Worm (Caenorhabditis elegans) whole organism, young adult: ENCODE measurements around the gene hecw-1.
A peak's percentile ranks its signal among the peaks of the same experiment; 100 is the strongest.

Source experiments
- B0261.1 ChIP-seq: sonication (generic microtip); optimal IDR thresholded peaks from 2 replicates; lab custom pipeline; 2016; ENCODE audit warnings: mild to moderate bottlenecking, missing genetic modification characterization, moderate library complexity, missing compliant biosample characterization
- D2030.7 ChIP-seq: fragments of 200-800 bp; sonication (Bioruptor generic); IDR thresholded peaks from 2 replicates; pipeline ENCODE4 v1.3.6; 2022; ENCODE audit warnings: missing genetic modification reagents, missing genetic modification characterization, missing compliant biosample characterization
- F22D6.2 ChIP-seq: sonication (generic microtip); optimal IDR thresholded peaks from 2 replicates; lab custom pipeline; 2016; ENCODE audit warnings: mild to moderate bottlenecking, missing genetic modification characterization, missing compliant biosample characterization
- F33H1.4 ChIP-seq: fragments of 200-800 bp; sonication (Bioruptor generic); IDR thresholded peaks from 2 replicates; pipeline ENCODE4 v1.3.6; 2022; ENCODE audit warnings: missing genetic modification reagents, missing genetic modification characterization, missing compliant biosample characterization
- F39B2.1 ChIP-seq: fragments of 200-800 bp; sonication (Bioruptor generic); IDR thresholded peaks from 2 replicates; pipeline ENCODE4 v1.3.6; 2022; ENCODE audit warnings: missing genetic modification reagents, missing genetic modification characterization, missing compliant biosample characterization
- F52B5.7 ChIP-seq: sonication (generic microtip); optimal IDR thresholded peaks from 2 replicates; lab custom pipeline; 2016; ENCODE audit warnings: mild to moderate bottlenecking, missing genetic modification characterization, missing compliant biosample characterization
- T07F8.4 ChIP-seq: sonication (generic microtip); optimal IDR thresholded peaks from 2 replicates; lab custom pipeline; 2016; ENCODE audit warnings: mild to moderate bottlenecking, missing genetic modification characterization, moderate library complexity, missing compliant biosample characterization
- Y53G8AR.9 ChIP-seq: fragments of 200-800 bp; sonication (Bioruptor generic); conservative IDR thresholded peaks from 2 replicates; pipeline ENCODE4 v1.3.6; 2022; ENCODE audit warnings: missing genetic modification reagents, missing genetic modification characterization, missing compliant biosample characterization
- Y79H2A.3 ChIP-seq: fragments of 200-800 bp; sonication (Bioruptor generic); conservative IDR thresholded peaks from 2 replicates; pipeline ENCODE4 v1.3.6; 2022; ENCODE audit warnings: missing genetic modification reagents, missing genetic modification characterization, missing compliant biosample characterization
- aptf-3 ChIP-seq: fragments of 200-800 bp; sonication (Bioruptor generic); IDR thresholded peaks from 2 replicates; pipeline ENCODE4 v1.3.6; 2022; ENCODE audit warnings: missing genetic modification characterization, missing compliant biosample characterization
- attf-3 ChIP-seq: fragments of 200-800 bp; sonication (Bioruptor generic); conservative IDR thresholded peaks from 2 replicates; pipeline ENCODE4 v1.3.6; 2022; ENCODE audit warnings: missing genetic modification reagents, missing genetic modification characterization, missing compliant biosample characterization
- attf-6 ChIP-seq: fragments of 200-800 bp; sonication (Bioruptor generic); IDR thresholded peaks from 2 replicates; pipeline ENCODE4 v1.3.6; 2022; ENCODE audit warnings: missing genetic modification reagents, missing genetic modification characterization, missing compliant biosample characterization
- bed-1 ChIP-seq: fragments of 200-800 bp; sonication (Bioruptor generic); IDR thresholded peaks from 2 replicates; pipeline ENCODE4 v1.3.6; 2022; ENCODE audit warnings: missing genetic modification reagents, missing genetic modification characterization, missing compliant biosample characterization
- bed-2 ChIP-seq: fragments of 200-800 bp; sonication (Bioruptor generic); IDR thresholded peaks from 2 replicates; pipeline ENCODE4 v1.3.6; 2022; ENCODE audit warnings: missing genetic modification reagents, missing genetic modification characterization, missing compliant biosample characterization
- ccch-3 ChIP-seq: fragments of 200-800 bp; sonication (Bioruptor generic); optimal IDR thresholded peaks from 2 replicates; lab custom pipeline; 2018; ENCODE audit warnings: mild to moderate bottlenecking, missing genetic modification characterization, missing compliant biosample characterization
- cebp-1 ChIP-seq, 2 experiments: fragments of 200-800 bp in 1 of 2; sonication (Bioruptor generic) in 1 of 2; sonication (generic microtip) in 1 of 2; IDR thresholded peaks in 1 of 2; optimal IDR thresholded peaks in 1 of 2; 2 replicates each; pipeline versions ENCODE4 v1.3.6 to Lab custom; 2017 to 2022; ENCODE audit warnings: missing compliant biosample characterization in 2 of 2, missing genetic modification characterization in 2 of 2, mild to moderate bottlenecking in 1 of 2, missing genetic modification reagents in 1 of 2, moderate library complexity in 1 of 2
- cebp-2 ChIP-seq: fragments of 200-800 bp; sonication (Bioruptor generic); IDR thresholded peaks from 2 replicates; pipeline ENCODE4 v1.3.6; 2022; ENCODE audit warnings: missing genetic modification characterization, missing compliant biosample characterization
- ceh-40 ChIP-seq: fragments of 200-800 bp; sonication (Bioruptor generic); IDR thresholded peaks from 2 replicates; pipeline ENCODE4 v1.3.6; 2022; ENCODE audit warnings: missing genetic modification characterization, missing compliant biosample characterization
- chd-7 ChIP-seq: sonication (generic microtip); optimal IDR thresholded peaks from 2 replicates; lab custom pipeline; 2016; ENCODE audit warnings: mild to moderate bottlenecking, missing genetic modification characterization, moderate library complexity, missing compliant biosample characterization
- dox-1 ChIP-seq: fragments of 200-800 bp; sonication (Bioruptor generic); IDR thresholded peaks from 2 replicates; pipeline ENCODE4 v1.3.6; 2022; ENCODE audit warnings: missing genetic modification reagents, missing genetic modification characterization, missing compliant biosample characterization
- dpl-1 ChIP-seq: fragments of 150-350 bp; optimal IDR thresholded peaks from 2 replicates; lab custom pipeline; 2014; ENCODE audit warnings: missing biosample characterization, missing genetic modification reagents, missing genetic modification characterization
- egl-18 ChIP-seq: fragments of 200-800 bp; sonication (Bioruptor generic); IDR thresholded peaks from 2 replicates; pipeline ENCODE4 v1.3.6; 2022; ENCODE audit warnings: missing genetic modification reagents, missing genetic modification characterization, missing compliant biosample characterization
- egl-44 ChIP-seq: fragments of 200-800 bp; sonication (Bioruptor generic); IDR thresholded peaks from 2 replicates; pipeline ENCODE4 v1.3.6; 2022; ENCODE audit warnings: missing genetic modification reagents, missing genetic modification characterization, missing compliant biosample characterization
- hrde-1 ChIP-seq: sonication (generic microtip); optimal IDR thresholded peaks from 2 replicates; lab custom pipeline; 2016; ENCODE audit warnings: missing genetic modification characterization, mild to moderate bottlenecking, missing compliant biosample characterization, moderate library complexity, missing genotype, missing genetic modification reagents, borderline replicate concordance
- lin-26 ChIP-seq: fragments of 200-800 bp; sonication (Bioruptor generic); IDR thresholded peaks from 2 replicates; pipeline ENCODE4 v1.3.6; 2022; ENCODE audit warnings: missing genetic modification reagents, missing genetic modification characterization, missing compliant biosample characterization
- lin-35 ChIP-seq, 3 experiments: fragments of 150-350 bp in 2 of 3; sonication (generic microtip) in 1 of 3; optimal IDR thresholded peaks; 2 replicates each; lab custom pipeline; 2014 to 2018; ENCODE audit warnings: missing biosample characterization in 3 of 3, missing genetic modification characterization in 3 of 3, missing genetic modification reagents in 3 of 3
- lir-1 ChIP-seq: fragments of 200-800 bp; sonication (Bioruptor generic); conservative IDR thresholded peaks from 2 replicates; pipeline ENCODE4 v1.3.6; 2022; ENCODE audit warnings: missing genetic modification reagents, missing genetic modification characterization, missing compliant biosample characterization
- lsl-1 ChIP-seq: fragments of 200-800 bp; sonication (Bioruptor generic); optimal IDR thresholded peaks from 2 replicates; lab custom pipeline; 2018; ENCODE audit warnings: mild to moderate bottlenecking, missing genetic modification characterization, moderate library complexity, missing compliant biosample characterization
- madf-6 ChIP-seq: fragments of 200-800 bp; sonication (Bioruptor generic); IDR thresholded peaks from 2 replicates; pipeline ENCODE4 v1.3.6; 2022; ENCODE audit warnings: missing genetic modification reagents, missing genetic modification characterization, missing compliant biosample characterization
- mel-28 ChIP-seq: sonication (generic microtip); optimal IDR thresholded peaks from 2 replicates; lab custom pipeline; 2016; ENCODE audit warnings: borderline replicate concordance, mild to moderate bottlenecking, missing genetic modification characterization, missing compliant biosample characterization
- mes-4 ChIP-seq: sonication (generic microtip); optimal IDR thresholded peaks from 2 replicates; lab custom pipeline; 2016; ENCODE audit warnings: missing genotype, missing genetic modification characterization, missing compliant biosample characterization
- nfya-2 ChIP-seq: fragments of 200-800 bp; sonication (Bioruptor generic); IDR thresholded peaks from 2 replicates; pipeline ENCODE4 v1.3.6; 2022; ENCODE audit warnings: missing genetic modification reagents, missing genetic modification characterization, missing compliant biosample characterization
- nhr-90 ChIP-seq: sonication (generic microtip); optimal IDR thresholded peaks from 2 replicates; lab custom pipeline; 2016; ENCODE audit warnings: missing genotype, mild to moderate bottlenecking, missing genetic modification characterization, missing compliant biosample characterization
- pbrm-1 ChIP-seq: fragments of 200-800 bp; sonication (Bioruptor generic); IDR thresholded peaks from 2 replicates; pipeline ENCODE4 v1.3.6; 2022; ENCODE audit warnings: missing genetic modification reagents, missing genetic modification characterization, missing compliant biosample characterization
- pha-4 ChIP-seq: fragments of 150-350 bp; sonication (generic microtip); optimal IDR thresholded peaks from 2 replicates; lab custom pipeline; 2014; ENCODE audit warnings: missing biosample characterization, missing genetic modification reagents, missing genetic modification characterization
- rcor-1 ChIP-seq: fragments of 200-800 bp; sonication (Bioruptor generic); IDR thresholded peaks from 2 replicates; pipeline ENCODE4 v1.3.6; 2022; ENCODE audit warnings: missing genetic modification reagents, missing genetic modification characterization, missing compliant biosample characterization
- sdz-38 ChIP-seq: sonication (generic microtip); optimal IDR thresholded peaks from 2 replicates; lab custom pipeline; 2016; ENCODE audit warnings: missing genotype, missing genetic modification characterization, missing compliant biosample characterization
- snpc-1.1 ChIP-seq: sonication (generic microtip); optimal IDR thresholded peaks from 2 replicates; lab custom pipeline; 2017; ENCODE audit warnings: missing genetic modification characterization, mild to moderate bottlenecking, missing compliant biosample characterization, antibody characterized with exemption, moderate library complexity, missing genotype, missing genetic modification reagents; ENCODE audit not compliant: insufficient read depth
- snpc-3.4 ChIP-seq: sonication (generic microtip); optimal IDR thresholded peaks from 2 replicates; lab custom pipeline; 2017; ENCODE audit warnings: missing genetic modification characterization, mild to moderate bottlenecking, missing compliant biosample characterization, antibody characterized with exemption, moderate library complexity, missing genotype, missing genetic modification reagents
- somi-1 ChIP-seq: fragments of 200-800 bp; sonication (Bioruptor generic); optimal IDR thresholded peaks from 2 replicates; lab custom pipeline; 2018; ENCODE audit warnings: mild to moderate bottlenecking, missing genetic modification characterization, missing compliant biosample characterization
- unc-130 ChIP-seq: sonication (generic microtip); optimal IDR thresholded peaks from 2 replicates; lab custom pipeline; 2016; ENCODE audit warnings: missing genetic modification reagents, missing genetic modification characterization, missing compliant biosample characterization
- xnd-1 ChIP-seq: sonication (generic microtip); optimal IDR thresholded peaks from 2 replicates; lab custom pipeline; 2016; ENCODE audit warnings: missing genotype, missing genetic modification reagents, missing genetic modification characterization, missing compliant biosample characterization
- zfh-2 ChIP-seq: fragments of 200-800 bp; sonication (Bioruptor generic); conservative IDR thresholded peaks from 2 replicates; pipeline ENCODE4 v1.3.6; 2022; ENCODE audit warnings: missing genetic modification reagents, missing genetic modification characterization, missing compliant biosample characterization
- ztf-26 ChIP-seq: sonication (generic microtip); optimal IDR thresholded peaks from 2 replicates; lab custom pipeline; 2017; ENCODE audit warnings: missing genetic modification characterization, missing compliant biosample characterization
- ztf-6 ChIP-seq: fragments of 200-800 bp; sonication (Bioruptor generic); IDR thresholded peaks from 2 replicates; pipeline ENCODE4 v1.3.6; 2022; ENCODE audit warnings: missing genetic modification reagents, missing genetic modification characterization, missing compliant biosample characterization

hecw-1 gene

DNA sequence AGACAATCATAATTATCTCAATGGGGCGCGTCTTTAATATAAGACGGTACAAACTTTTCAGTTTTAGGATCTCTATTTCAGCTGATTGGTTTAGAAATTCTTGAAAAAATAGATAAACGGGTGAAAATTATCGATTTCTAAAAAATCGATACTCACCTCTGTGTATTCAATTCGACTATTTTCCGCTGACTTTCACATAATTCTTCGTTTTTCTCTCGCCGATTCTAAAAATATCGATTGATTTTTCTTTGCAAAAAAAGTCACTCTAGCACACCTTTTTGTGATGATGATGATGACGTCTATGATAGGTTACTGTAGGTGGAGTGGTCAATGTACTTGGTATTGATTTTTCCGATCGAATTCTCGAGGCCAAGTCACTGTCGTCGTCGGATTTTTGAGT is 40.0 kb upstream of the hecw-1 start:
- TF ChIP-seq hrde-1 (tag; lab: Kevin White, UChicago) = no peak
- TF ChIP-seq bed-2 = no peak
- no peak for TF ChIP-seq Y53G8AR.9 (GFP tag; lab: Robert Waterston, UW)
- no peak for TF ChIP-seq lin-35 (GFP tag; optimal IDR thresholded peaks at IDR 0.05; lab: Kevin White, UChicago)
- no peak for TF ChIP-seq aptf-3
- TF ChIP-seq ztf-26 = no peak

DNA sequence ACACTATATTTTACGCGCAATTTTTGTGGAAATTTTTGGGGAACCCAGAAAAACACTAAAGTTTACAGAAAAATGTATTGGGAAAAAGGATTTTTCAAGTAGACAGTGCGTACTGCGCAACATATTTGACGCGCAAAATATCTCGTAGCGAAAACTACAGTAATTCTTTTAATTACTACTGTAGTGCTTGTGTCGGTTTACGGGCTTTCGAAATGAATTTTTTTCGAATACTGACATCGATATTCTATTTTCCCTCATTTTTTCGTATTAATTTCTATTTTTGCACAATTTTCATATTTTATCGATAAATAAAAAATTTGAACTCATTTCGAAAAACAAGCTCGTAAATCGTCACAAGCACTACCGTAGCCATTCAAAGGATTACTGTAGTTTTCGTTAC is 38.8 kb upstream of the hecw-1 start:
- TF ChIP-seq dpl-1 (no peak), lsl-1 (GFP tag; lab: Kevin White, UChicago) (peak; percentile 16), T07F8.4 (tag; lab: Kevin White, UChicago) (no peak)

DNA sequence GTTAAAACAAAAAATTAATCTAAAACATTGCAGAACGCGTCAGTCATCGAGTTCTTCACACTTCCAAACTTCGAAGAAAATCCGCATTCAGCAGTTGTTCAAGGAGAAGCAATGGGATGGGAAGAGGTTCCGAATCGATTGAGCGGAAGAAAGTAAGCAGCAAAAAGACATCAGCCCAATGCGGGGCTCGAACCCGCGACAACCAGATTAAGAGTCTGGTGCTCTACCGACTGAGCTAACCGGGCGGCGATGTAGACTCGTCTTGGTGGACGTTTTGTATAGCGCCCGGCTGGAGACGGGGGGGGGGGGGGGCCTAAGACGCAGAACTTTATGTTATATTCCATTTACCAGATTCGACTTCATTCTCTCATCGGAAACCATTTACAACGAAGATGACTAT is 37.0 kb upstream of the hecw-1 start:
- TF ChIP-seq zfh-2 (GFP tag; lab: Robert Waterston, UW) = peak; percentile 75
- TF ChIP-seq attf-3 = no peak
- TF ChIP-seq xnd-1 (tag; lab: Kevin White, UChicago) = no peak
- TF ChIP-seq F52B5.7 (tag; lab: Kevin White, UChicago) = no peak
- TF ChIP-seq pbrm-1 (GFP tag; lab: Robert Waterston, UW) = peak; percentile 69; the same call in 1 of the 2 replicates
- TF ChIP-seq Y79H2A.3 (GFP tag; lab: Robert Waterston, UW) = no peak
- TF ChIP-seq dox-1 (GFP tag; lab: Robert Waterston, UW) = peak; percentile 74; the same call in 1 of the 2 replicates
- TF ChIP-seq nhr-90 (tag; lab: Kevin White, UChicago) = peak; percentile 7
- TF ChIP-seq pha-4 (tag; lab: Kevin White, UChicago) = no peak
- TF ChIP-seq snpc-1.1 (tag; lab: Kevin White, UChicago) = no peak
- TF ChIP-seq dpl-1 = no peak
- TF ChIP-seq bed-1 (GFP tag; lab: Robert Waterston, UW) = no peak
- TF ChIP-seq unc-130 = no peak
- TF ChIP-seq chd-7 (tag; lab: Kevin White, UChicago) = peak; percentile 40
- no peak for TF ChIP-seq ceh-40
- no peak for TF ChIP-seq cebp-1 (GFP tag; IDR thresholded peaks at IDR 0.05; lab: Robert Waterston, UW)
- TF ChIP-seq cebp-1 (tag; optimal IDR thresholded peaks at IDR 0.05; lab: Kevin White, UChicago) = peak; percentile 10
- peak; percentile 47; the same call in 1 of the 2 replicates for TF ChIP-seq madf-6
- TF ChIP-seq mes-4 (tag; lab: Kevin White, UChicago) = no peak
- no peak for TF ChIP-seq egl-44 (GFP tag; lab: Robert Waterston, UW)
- no peak for TF ChIP-seq F39B2.1
- TF ChIP-seq ccch-3 (GFP tag; lab: Kevin White, UChicago) = no peak
- TF ChIP-seq F33H1.4 (GFP tag; lab: Robert Waterston, UW) = peak; percentile 30; the same call in 1 of the 2 replicates
- no peak for TF ChIP-seq cebp-2
- peak; percentile 71 for TF ChIP-seq B0261.1 (tag; lab: Kevin White, UChicago)
- TF ChIP-seq lin-26 (GFP tag; lab: Robert Waterston, UW) = peak; percentile 88
- no peak for TF ChIP-seq sdz-38
- TF ChIP-seq ztf-6 = peak; percentile 62; the same call in 1 of the 2 replicates
- no peak for TF ChIP-seq nfya-2 (GFP tag; lab: Robert Waterston, UW)
- TF ChIP-seq rcor-1 (GFP tag; lab: Robert Waterston, UW) = no peak
- no peak for TF ChIP-seq egl-18 (GFP tag; lab: Robert Waterston, UW)
- no peak for TF ChIP-seq F22D6.2 (tag; lab: Kevin White, UChicago)
- TF ChIP-seq attf-6 = no peak
- TF ChIP-seq ztf-26 = no peak
- no peak for TF ChIP-seq Y53G8AR.9 (GFP tag; lab: Robert Waterston, UW)
- TF ChIP-seq snpc-3.4 = no peak
- TF ChIP-seq mel-28 = no peak
- no peak for TF ChIP-seq somi-1
- TF ChIP-seq D2030.7 (GFP tag; lab: Robert Waterston, UW) = no peak
- TF ChIP-seq lir-1 (GFP tag; lab: Robert Waterston, UW) = no peak
